Fruit fly (Drosophila melanogaster) Kc167 (cell line): ENCODE measurements around the gene CG46465.

Experiments used
- Myc ChIP-seq: fragments of >200 bp; optimal IDR thresholded peaks from 2 replicates; lab custom pipeline; 2017; ENCODE audit warnings: missing external identifiers
- Sin3A ChIP-seq: fragments of >200 bp; optimal IDR thresholded peaks from 2 replicates; lab custom pipeline; 2018; ENCODE audit warnings: missing external identifiers
- h ChIP-seq: fragments of >200 bp; optimal IDR thresholded peaks from 3 replicates; lab custom pipeline; 2018; ENCODE audit warnings: missing external identifiers
- psq ChIP-seq: fragments of >200 bp; optimal IDR thresholded peaks from 2 replicates; lab custom pipeline; 2017; ENCODE audit warnings: missing external identifiers
- ttk ChIP-seq: sonication (Bioruptor generic); optimal IDR thresholded peaks from 2 replicates; lab custom pipeline; 2017; ENCODE audit warnings: missing external identifiers

DNA sequence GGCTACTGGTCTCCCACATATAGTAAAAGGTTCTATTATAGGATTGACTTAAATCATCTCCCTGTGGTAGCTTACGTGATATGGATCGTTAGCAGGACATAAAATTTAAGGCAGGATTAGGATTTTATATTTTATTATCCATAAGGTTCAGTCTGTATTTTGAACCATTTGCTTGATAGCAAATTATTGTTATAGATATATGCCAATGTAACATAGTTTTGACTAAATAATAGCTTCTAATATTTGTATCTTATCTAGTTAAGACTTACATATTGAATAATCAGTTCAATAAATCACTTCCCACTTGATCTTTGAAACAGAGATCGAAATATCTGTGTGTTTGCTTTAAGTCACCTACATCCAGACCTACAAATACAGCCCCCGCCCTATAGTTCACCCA, 18.3 kb downstream of the CG46465 start, which contains the start of gene robl37BC:
- TF ChIP-seq psq (lab: Kevin White, UChicago) (no peak), h (lab: Kevin White, UChicago) (no peak), Sin3A (lab: Kevin White, UChicago) (no peak), ttk (no peak), Myc (no peak)
